Fruit fly (Drosophila melanogaster) whole organism, wandering third instar larva: ENCODE results near the gene Grx3.
A peak's percentile ranks its signal among the peaks of the same experiment; 100 is the strongest.

Experiments used
- Vsx2 ChIP-seq: fragments of 200-300, 225-300 bp; sonication (Bioruptor generic); optimal IDR thresholded peaks from 2 replicates; lab custom pipeline; 2018; ENCODE audit warnings: missing biosample characterization, missing genetic modification characterization; ENCODE audit not compliant: partially characterized antibody
- h ChIP-seq: fragments of 200-800 bp; sonication (Bioruptor generic); optimal IDR thresholded peaks from 3 replicates; lab custom pipeline; 2016; ENCODE audit warnings: missing biosample characterization, mild to moderate bottlenecking, missing genetic modification characterization

Gene Grx3

dm6 chr2L:13414525-13415481 lies 48.6 kb downstream of the Grx3 start, which contains the start of the genes CG16956, CG42784 and CG43850:
TSS of gene CG16956 (minus strand) at chr2L:13414575.
TSS of gene CG42784 (plus strand) at chr2L:13415431.
TSS of gene CG43850 (plus strand) at chr2L:13415431.
- no peak for TF ChIP-seq h (GFP tag; lab: Kevin White, UChicago)
- TF ChIP-seq Vsx2 (GFP tag; lab: Kevin White, UChicago): peak; percentile 7
- TF ChIP-seq, all 38 proteins: peak for 1
